Fruit fly (Drosophila melanogaster) Kc167 (cell line): ENCODE measurements around the gene CG32457.

Source experiments
- Sin3A ChIP-seq: fragments of >200 bp; optimal IDR thresholded peaks from 2 replicates; lab custom pipeline; 2018; ENCODE audit warnings: missing external identifiers
- psq ChIP-seq: fragments of >200 bp; optimal IDR thresholded peaks from 2 replicates; lab custom pipeline; 2017; ENCODE audit warnings: missing external identifiers

- TF ChIP-seq psq (lab: Kevin White, UChicago): no peak
- TF ChIP-seq Sin3A (lab: Kevin White, UChicago): no peak
These were observed 28.2 kb downstream of the CG32457 start for dm6 chr3L:23015681-23016080.
